In the genomic region with DNA sequence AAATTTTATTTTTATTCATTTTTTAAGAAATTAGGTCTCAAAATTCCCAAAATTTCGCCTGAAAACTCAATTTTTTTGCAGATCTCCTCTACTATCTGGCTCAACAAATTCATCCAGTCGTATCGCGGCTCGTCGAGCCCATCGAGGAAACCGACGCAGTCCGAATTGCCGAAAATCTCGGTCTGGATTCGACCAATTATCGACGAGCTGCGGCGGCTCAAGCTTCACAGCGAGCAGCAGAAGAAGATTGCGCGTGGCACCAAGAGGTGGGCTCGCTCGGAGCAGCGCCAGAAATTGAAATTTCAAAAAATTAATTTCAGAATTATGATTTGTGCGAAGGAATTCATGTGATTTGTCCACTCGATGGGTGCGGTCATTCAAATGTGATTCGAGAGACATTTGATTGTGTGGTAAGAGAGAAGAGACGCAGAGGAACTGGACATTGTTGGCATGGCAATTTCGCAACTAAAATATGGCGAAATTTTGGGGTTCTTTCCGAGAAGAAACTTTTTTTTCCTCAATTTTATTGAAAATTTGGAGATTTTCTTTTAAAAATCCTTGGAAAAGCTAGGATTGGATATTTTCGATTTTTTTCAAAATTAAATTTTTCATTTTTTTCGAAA, we compare ENCODE assay signal across 3 worm cellular contexts.
TF ChIP-seq lines count a peak whose summit lies in the region.

No protein-coding gene starts in this region.

TF ChIP-seq in whole organism, L1 larva, 84 proteins besides CTCF, POLR2A, EP300 and RAD21:
- TF ChIP-seq dpl-1 (GFP tag; optimal IDR thresholded peaks at IDR 0.05; lab: Kevin White, UChicago), result peak in 1 of 3 experiments; percentile 12
- no peak for TF ChIP-seq unc-30 (tag; optimal IDR thresholded peaks at IDR 0.05; lab: Kevin White, UChicago)
- TF ChIP-seq ces-1 (GFP tag; optimal IDR thresholded peaks at IDR 0.05; lab: Kevin White, UChicago), result no peak
- TF ChIP-seq skn-1 (tag; optimal IDR thresholded peaks at IDR 0.05; lab: Kevin White, UChicago), result peak; percentile 60
- TF ChIP-seq efl-1 (optimal IDR thresholded peaks at IDR 0.05; lab: Kevin White, UChicago), result peak in 1 of 2 experiments; percentile 4
- TF ChIP-seq efl-1 (GFP tag; optimal IDR thresholded peaks at IDR 0.05 in 1 of 2; lab: Kevin White, UChicago), result peak in 1 of 2 experiments; percentile 12

TF ChIP-seq in whole organism, L4 larva, 104 proteins besides CTCF, POLR2A, EP300 and RAD21:
- TF ChIP-seq set-16 (GFP tag; IDR thresholded peaks at IDR 0.05; lab: Robert Waterston, UW), result peak; percentile 65; the same call in 1 of the 2 replicates
- TF ChIP-seq lin-39 (tag; optimal IDR thresholded peaks at IDR 0.05; lab: Kevin White, UChicago), result no peak
- TF ChIP-seq mxl-3 (GFP tag; optimal IDR thresholded peaks at IDR 0.05; lab: Kevin White, UChicago), result no peak
- no peak for TF ChIP-seq nhr-111 (GFP tag; optimal IDR thresholded peaks at IDR 0.05; lab: Kevin White, UChicago)
- no peak for TF ChIP-seq nhr-76 (tag; optimal IDR thresholded peaks at IDR 0.05; lab: Kevin White, UChicago)
- TF ChIP-seq hlh-30 (tag; optimal IDR thresholded peaks at IDR 0.05; lab: Kevin White, UChicago; ENCODE audit: insufficient read depth), result peak; percentile 21
- no peak for TF ChIP-seq zip-11 (GFP tag; IDR thresholded peaks at IDR 0.05; lab: Robert Waterston, UW)

TF ChIP-seq in whole organism, young adult, 124 proteins besides CTCF, POLR2A, EP300 and RAD21:
- TF ChIP-seq ztf-26 (tag; optimal IDR thresholded peaks at IDR 0.05; lab: Kevin White, UChicago), result no peak
- peak; percentile 75 for TF ChIP-seq zfh-2 (GFP tag; conservative IDR thresholded peaks at IDR 0.05; lab: Robert Waterston, UW)
- no peak for TF ChIP-seq F52B5.7 (tag; optimal IDR thresholded peaks at IDR 0.05; lab: Kevin White, UChicago)
- no peak for TF ChIP-seq repo-1 (tag; optimal IDR thresholded peaks at IDR 0.05; lab: Kevin White, UChicago)
- TF ChIP-seq hmg-1.2 (GFP tag; IDR thresholded peaks at IDR 0.05; lab: Robert Waterston, UW), result peak; percentile 59; the same call in 1 of the 2 replicates
- no peak for TF ChIP-seq ztf-18 (tag; optimal IDR thresholded peaks at IDR 0.05; lab: Kevin White, UChicago)
- no peak for TF ChIP-seq snpc-3.4 (tag; optimal IDR thresholded peaks at IDR 0.05; lab: Kevin White, UChicago)
- peak; percentile 87 for TF ChIP-seq cebp-1 (GFP tag; IDR thresholded peaks at IDR 0.05; lab: Robert Waterston, UW)
- peak; percentile 97 for TF ChIP-seq cebp-1 (tag; optimal IDR thresholded peaks at IDR 0.05; lab: Kevin White, UChicago)
- TF ChIP-seq T26A5.8 (tag; optimal IDR thresholded peaks at IDR 0.05; lab: Kevin White, UChicago), result no peak
